Worm (Caenorhabditis elegans): ENCODE results near the gene F59C12.3.

- TF ChIP-seq ama-1 (optimal IDR thresholded peaks at IDR 0.05) (no peak), flt-1 (GFP tag; IDR thresholded peaks at IDR 0.05) (no peak), F13C5.2 (tag; optimal IDR thresholded peaks at IDR 0.05) (no peak), hmbx-1 (tag; optimal IDR thresholded peaks at IDR 0.05) (no peak)
Measured at ce11 chrX:16644889-16645288, 35.6 kb upstream of the F59C12.3 start.

Measured in whole organism, early embryonic.